Fruit fly (Drosophila melanogaster): ENCODE results near the gene CG13622.

Gene CG13622

dm6 chr3R:24523578-24523977 lies at the start of gene CG13622:
Gene CG13622, minus strand, starts transcription at chr3R:24523678.
- TF ChIP-seq gl (tag; optimal IDR thresholded peaks at IDR 0.05) (no peak), D1 (tag; optimal IDR thresholded peaks at IDR 0.05) (no peak)

- TF ChIP-seq Pif1A (GFP tag; optimal IDR thresholded peaks at IDR 0.05) (peak; percentile 98), Ets98B (GFP tag; IDR thresholded peaks at IDR 0.05) (peak; percentile 100), D1 (tag; optimal IDR thresholded peaks at IDR 0.05) (peak; percentile 80), EcR (GFP tag; optimal IDR thresholded peaks at IDR 0.05) (peak; percentile 63), Pif1B (GFP tag; optimal IDR thresholded peaks at IDR 0.05) (peak; percentile 98), gl (tag; optimal IDR thresholded peaks at IDR 0.05) (peak; percentile 86), CG12605 (GFP tag; IDR thresholded peaks at IDR 0.05) (peak; percentile 99), CG34367 (tag; optimal IDR thresholded peaks at IDR 0.05) (peak; percentile 94), CG14655 (GFP tag; optimal IDR thresholded peaks at IDR 0.05) (peak; percentile 98), CG10348 (GFP tag; IDR thresholded peaks at IDR 0.05) (peak; percentile 93), CG15710 (tag; optimal IDR thresholded peaks at IDR 0.05) (peak; percentile 97), CG13204 (GFP tag; optimal IDR thresholded peaks at IDR 0.05) (peak; percentile 79), CG32121 (GFP tag; IDR thresholded peaks at IDR 0.05) (peak; percentile 99), rn (GFP tag; IDR thresholded peaks at IDR 0.05) (peak; percentile 99), fd96Ca (GFP tag; IDR thresholded peaks at IDR 0.05) (peak; percentile 99), CG4496 (GFP tag; IDR thresholded peaks at IDR 0.05) (peak; percentile 100), CG8301 (tag; optimal IDR thresholded peaks at IDR 0.05) (peak; percentile 97), Snoo (tag; optimal IDR thresholded peaks at IDR 0.05) (peak; percentile 99), CG9948 (tag; optimal IDR thresholded peaks at IDR 0.05) (peak; percentile 93), CG8159 (tag; optimal IDR thresholded peaks at IDR 0.05) (peak; percentile 95), CG17806 (tag; optimal IDR thresholded peaks at IDR 0.05) (peak; percentile 96)
These were observed 49.1 kb upstream of the CG13622 start for dm6 chr3R:24572540-24573043.

- TF ChIP-seq CG8159 (tag; optimal IDR thresholded peaks at IDR 0.05) (no peak), CG4496 (GFP tag; IDR thresholded peaks at IDR 0.05) (peak; percentile 55; the same call in 1 of the 3 replicates), CG14655 (GFP tag; optimal IDR thresholded peaks at IDR 0.05) (no peak), fd96Ca (GFP tag; IDR thresholded peaks at IDR 0.05) (peak; percentile 51; the same call in 2 of the 3 replicates), D1 (tag; optimal IDR thresholded peaks at IDR 0.05) (peak; percentile 25), Pif1A (GFP tag; optimal IDR thresholded peaks at IDR 0.05) (peak; percentile 16), CG9948 (tag; optimal IDR thresholded peaks at IDR 0.05) (no peak), CG12605 (GFP tag; IDR thresholded peaks at IDR 0.05) (0 out of 2 replicates have a peak, but pooled peaks have one; percentile 11), Snoo (tag; optimal IDR thresholded peaks at IDR 0.05) (no peak), Pif1B (GFP tag; optimal IDR thresholded peaks at IDR 0.05) (peak; percentile 19), EcR (GFP tag; optimal IDR thresholded peaks at IDR 0.05) (peak; percentile 29), Ets98B (GFP tag; IDR thresholded peaks at IDR 0.05) (peak; percentile 50; the same call in 1 of the 2 replicates), CG15710 (tag; optimal IDR thresholded peaks at IDR 0.05) (no peak), CG8301 (tag; optimal IDR thresholded peaks at IDR 0.05) (no peak), CG32121 (GFP tag; IDR thresholded peaks at IDR 0.05) (peak; percentile 53; the same call in 1 of the 2 replicates), gl (tag; optimal IDR thresholded peaks at IDR 0.05) (no peak)
These were observed 48.1 kb upstream of the CG13622 start for dm6 chr3R:24571386-24572124.

DNA sequence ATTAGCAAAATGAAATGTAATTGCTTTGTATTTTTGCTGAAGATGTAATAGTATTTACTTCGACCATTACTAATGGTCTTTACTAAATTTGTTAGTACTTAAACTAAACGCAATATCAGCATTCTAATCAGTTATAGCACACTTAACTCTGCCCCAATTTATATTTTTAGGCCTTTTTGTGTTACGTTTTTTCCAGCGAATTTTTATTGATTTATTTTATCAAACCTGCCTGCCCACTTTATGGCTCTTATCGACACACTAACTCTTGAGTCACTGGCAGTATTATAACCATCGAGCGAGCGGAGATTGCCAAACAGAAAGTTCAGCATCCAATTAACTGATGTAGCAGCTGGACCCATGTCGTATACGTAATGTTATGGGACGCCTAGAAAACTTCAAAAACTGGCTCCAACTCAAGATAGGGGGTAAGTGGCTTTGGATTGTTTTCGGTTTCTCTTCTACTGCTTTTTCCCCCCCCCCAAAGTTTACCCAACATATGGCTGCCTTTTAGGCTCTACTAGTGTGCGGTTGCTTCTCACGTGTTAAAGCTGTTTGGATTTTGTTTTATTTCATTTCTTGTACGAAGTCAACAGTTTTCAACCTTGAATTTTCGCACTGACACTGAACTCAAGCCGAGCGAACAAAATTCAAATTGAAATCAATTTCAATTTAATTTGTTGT lies 46.3 kb upstream of the CG13622 start:
- TF ChIP-seq CG15710 (tag; optimal IDR thresholded peaks at IDR 0.05) (no peak), rn (GFP tag; IDR thresholded peaks at IDR 0.05) (no peak), CG14655 (GFP tag; optimal IDR thresholded peaks at IDR 0.05) (no peak), CG8159 (tag; optimal IDR thresholded peaks at IDR 0.05) (no peak), Snoo (tag; optimal IDR thresholded peaks at IDR 0.05) (no peak), Pif1A (GFP tag; optimal IDR thresholded peaks at IDR 0.05) (no peak), CG34367 (tag; optimal IDR thresholded peaks at IDR 0.05) (no peak), Pif1B (GFP tag; optimal IDR thresholded peaks at IDR 0.05) (no peak), fd96Ca (GFP tag; IDR thresholded peaks at IDR 0.05) (no peak), CG4496 (GFP tag; IDR thresholded peaks at IDR 0.05) (no peak), CG12605 (GFP tag; IDR thresholded peaks at IDR 0.05) (no peak), D1 (tag; optimal IDR thresholded peaks at IDR 0.05) (no peak), CG32121 (GFP tag; IDR thresholded peaks at IDR 0.05) (no peak), CG9948 (tag; optimal IDR thresholded peaks at IDR 0.05) (no peak), CG17806 (tag; optimal IDR thresholded peaks at IDR 0.05) (no peak), CG8301 (tag; optimal IDR thresholded peaks at IDR 0.05) (no peak)

DNA sequence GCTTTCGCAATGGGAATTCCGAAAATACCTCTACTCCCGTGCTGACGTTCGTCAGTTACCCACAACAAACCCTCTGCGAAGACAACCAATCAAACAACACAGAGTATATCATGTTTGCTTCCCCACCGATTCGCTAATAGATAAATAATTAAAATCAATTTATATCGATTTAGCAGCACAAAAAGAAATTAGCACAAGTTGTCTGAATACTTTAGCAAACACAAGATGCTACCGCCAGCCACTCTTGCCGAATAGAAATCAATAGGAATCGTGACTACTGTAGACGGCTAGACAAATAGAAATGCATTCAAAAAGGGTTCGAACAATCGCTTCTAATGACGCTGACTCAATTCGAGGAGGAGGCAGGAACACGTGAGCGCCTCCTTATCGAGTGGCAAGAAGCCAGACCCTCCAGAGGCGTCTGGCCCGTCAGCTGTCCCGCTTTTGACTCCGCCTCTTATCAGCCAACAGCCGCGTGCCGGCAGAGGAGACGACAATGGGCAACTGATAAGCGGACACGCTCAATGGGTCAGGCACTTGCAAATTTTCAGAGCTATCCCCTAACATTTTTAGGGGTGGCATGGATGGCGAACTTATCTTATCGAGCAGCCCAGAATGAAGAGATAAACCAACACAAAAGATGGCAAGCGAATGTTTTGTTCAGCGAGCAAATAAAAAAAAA lies 44.9 kb upstream of the CG13622 start:
- TF ChIP-seq Pif1B (GFP tag; optimal IDR thresholded peaks at IDR 0.05) (no peak), EcR (GFP tag; optimal IDR thresholded peaks at IDR 0.05) (peak; percentile 18)

Measured in whole organism, pupa.